Fruit fly (Drosophila melanogaster): ENCODE results near the gene CG31689.

CG31689 gene

DNA sequence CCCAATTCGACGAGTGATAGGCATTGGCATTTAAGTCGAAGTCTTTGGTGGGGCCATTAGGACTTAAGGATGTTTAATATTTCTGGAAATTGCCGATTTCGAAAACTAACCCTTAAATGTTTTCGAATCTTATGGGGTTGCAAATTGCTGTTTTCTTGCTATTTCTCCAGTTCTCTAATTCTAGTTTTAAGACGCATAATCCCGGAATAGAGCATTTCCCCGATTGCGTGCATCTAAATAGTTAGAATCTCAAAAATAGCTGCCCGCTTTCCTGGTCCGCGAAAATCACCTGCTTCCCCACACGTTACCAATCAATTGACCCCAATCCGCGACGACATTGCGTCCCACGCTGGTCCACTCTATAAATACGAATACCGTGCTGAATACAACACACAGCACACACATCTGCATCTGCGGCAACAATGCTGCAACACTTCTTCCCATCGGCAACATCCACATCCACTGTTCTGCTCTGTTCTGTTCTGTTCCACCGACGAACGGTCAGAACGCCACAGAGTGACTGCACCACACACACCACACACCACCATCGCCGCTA lies 26.5 kb downstream of the CG31689 start, which contains the start of gene Bacc (continued):
- no peak for TF ChIP-seq Trl (optimal IDR thresholded peaks at IDR 0.05)
- peak; percentile 86 for TF ChIP-seq Trl (GFP tag; optimal IDR thresholded peaks at IDR 0.05)
- TF ChIP-seq bcd (GFP tag; optimal IDR thresholded peaks at IDR 0.05): peak; percentile 90
- TF ChIP-seq chm (GFP tag; IDR thresholded peaks at IDR 0.05): no peak
- TF ChIP-seq dmrt99B (tag; optimal IDR thresholded peaks at IDR 0.05): peak; percentile 90
- TF ChIP-seq trh (GFP tag; optimal IDR thresholded peaks at IDR 0.05): peak; percentile 68
- TF ChIP-seq CG1024 (GFP tag; IDR thresholded peaks at IDR 0.05): no peak
- no peak for TF ChIP-seq CG15479 (GFP tag; optimal IDR thresholded peaks at IDR 0.05)
- TF ChIP-seq ara (GFP tag; IDR thresholded peaks at IDR 0.05): no peak
- peak; percentile 37 for TF ChIP-seq CTCF (GFP tag; optimal IDR thresholded peaks at IDR 0.05)
- peak; percentile 89 for TF ChIP-seq Hsf (GFP tag; optimal IDR thresholded peaks at IDR 0.05)
- peak; percentile 65; the same call in 1 of the 2 replicates for TF ChIP-seq onecut (GFP tag; IDR thresholded peaks at IDR 0.05)
- TF ChIP-seq HmgD (GFP tag; optimal IDR thresholded peaks at IDR 0.05): peak; percentile 52
- peak; percentile 79 for TF ChIP-seq CG6813 (GFP tag; optimal IDR thresholded peaks at IDR 0.05)
- TF ChIP-seq Nf-YC (tag; optimal IDR thresholded peaks at IDR 0.05): peak; percentile 64
- peak; percentile 28 for TF ChIP-seq sd (tag; optimal IDR thresholded peaks at IDR 0.05)
- TF ChIP-seq vfl (GFP tag; optimal IDR thresholded peaks at IDR 0.05): peak; percentile 82
- no peak for TF ChIP-seq klu (GFP tag; IDR thresholded peaks at IDR 0.05)
- no peak for TF ChIP-seq CG14860 (GFP tag; IDR thresholded peaks at IDR 0.05; ENCODE audit: partially characterized antibody)
- peak; percentile 78 for TF ChIP-seq CG18764 (GFP tag; optimal IDR thresholded peaks at IDR 0.05)
- TF ChIP-seq Awh (GFP tag; IDR thresholded peaks at IDR 0.05): no peak
- TF ChIP-seq CG8944 (GFP tag; optimal IDR thresholded peaks at IDR 0.05): peak; percentile 75
- TF ChIP-seq Side (GFP tag; optimal IDR thresholded peaks at IDR 0.05): peak; percentile 80
- TF ChIP-seq mam (GFP tag; optimal IDR thresholded peaks at IDR 0.05): peak; percentile 87
- no peak for TF ChIP-seq CG10959 (GFP tag; IDR thresholded peaks at IDR 0.05)
- TF ChIP-seq NC2α (GFP tag; optimal IDR thresholded peaks at IDR 0.05): peak; percentile 73
- peak; percentile 91 for TF ChIP-seq gem (tag; optimal IDR thresholded peaks at IDR 0.05)
- peak; percentile 84 for TF ChIP-seq CG16815 (GFP tag; optimal IDR thresholded peaks at IDR 0.05)
- peak; percentile 15 for TF ChIP-seq psq (GFP tag; optimal IDR thresholded peaks at IDR 0.05)
- peak; percentile 79 to 99 for TF ChIP-seq bsh (GFP tag; optimal IDR thresholded peaks at IDR 0.05)
- TF ChIP-seq sob (GFP tag; IDR thresholded peaks at IDR 0.05): no peak
- TF ChIP-seq ems (GFP tag; optimal IDR thresholded peaks at IDR 0.05): peak; percentile 78
- no peak for TF ChIP-seq ase (GFP tag; IDR thresholded peaks at IDR 0.05)
- TF ChIP-seq MBD-R2 (GFP tag; IDR thresholded peaks at IDR 0.05): no peak
- no peak for TF ChIP-seq Oaz (GFP tag; IDR thresholded peaks at IDR 0.05)
- peak; percentile 38; the same call in 2 of the 3 replicates for TF ChIP-seq croc (GFP tag; conservative IDR thresholded peaks at IDR 0.05)
- peak in 1 of 3 experiments; percentile 73 for TF ChIP-seq lola (GFP tag; optimal IDR thresholded peaks at IDR 0.05)
- TF ChIP-seq CG13296 (GFP tag; optimal IDR thresholded peaks at IDR 0.05): peak; percentile 87
- no peak for TF ChIP-seq CG31441 (GFP tag; IDR thresholded peaks at IDR 0.05)
- TF ChIP-seq zen2 (GFP tag; IDR thresholded peaks at IDR 0.05; ENCODE audit: partially characterized antibody): no peak
- TF ChIP-seq CG33213 (GFP tag; optimal IDR thresholded peaks at IDR 0.05): peak; percentile 55
- TF ChIP-seq CG6272 (GFP tag; IDR thresholded peaks at IDR 0.05): peak; percentile 50
- TF ChIP-seq CG6689 (GFP tag; IDR thresholded peaks at IDR 0.05): no peak
- peak; percentile 91 for TF ChIP-seq Fer1 (GFP tag; optimal IDR thresholded peaks at IDR 0.05)
- TF ChIP-seq Deaf1 (tag; optimal IDR thresholded peaks at IDR 0.05): no peak
- peak; percentile 92 for TF ChIP-seq CoRest (tag; optimal IDR thresholded peaks at IDR 0.05)
- TF ChIP-seq lmd (GFP tag; IDR thresholded peaks at IDR 0.05): no peak
- TF ChIP-seq CG1792 (GFP tag; optimal IDR thresholded peaks at IDR 0.05): peak; percentile 86
- peak; percentile 84 for TF ChIP-seq Max (GFP tag; optimal IDR thresholded peaks at IDR 0.05)
- peak; percentile 90 for TF ChIP-seq lilli (GFP tag; optimal IDR thresholded peaks at IDR 0.05)
- TF ChIP-seq CG17912 (GFP tag; optimal IDR thresholded peaks at IDR 0.05): no peak
- no peak for TF ChIP-seq pita (GFP tag; optimal IDR thresholded peaks at IDR 0.05)

Measured in whole organism, embryonic.